Worm (Caenorhabditis elegans): ENCODE measurements around the gene nhr-95.
A peak's percentile ranks its signal among the peaks of the same experiment; 100 is the strongest.

nhr-95 gene

ce11 chrV:19059873-19060272 lies 22.6 kb downstream of the nhr-95 start, which contains the start of gene twk-46:
twk-46 (plus strand) TSS chrV:19060173.
- TF ChIP-seq snu-23 (GFP tag; optimal IDR thresholded peaks at IDR 0.05) = no peak
- TF ChIP-seq rnt-1 (tag; optimal IDR thresholded peaks at IDR 0.05) = no peak
- no peak for TF ChIP-seq C34B4.2 (tag; optimal IDR thresholded peaks at IDR 0.05)
- no peak for TF ChIP-seq hlh-17 (GFP tag; optimal IDR thresholded peaks at IDR 0.05; ENCODE audit: borderline replicate concordance)
- TF ChIP-seq sptf-1 (tag; optimal IDR thresholded peaks at IDR 0.05) = no peak
- no peak for TF ChIP-seq aly-2 (tag; optimal IDR thresholded peaks at IDR 0.05)
- TF ChIP-seq nhr-90 (tag; optimal IDR thresholded peaks at IDR 0.05; ENCODE audit: poor library complexity) = no peak
- no peak for TF ChIP-seq ces-1 (GFP tag; optimal IDR thresholded peaks at IDR 0.05)
- TF ChIP-seq ceh-82 (tag; optimal IDR thresholded peaks at IDR 0.05) = no peak
- no peak for TF ChIP-seq nhr-12 (tag; optimal IDR thresholded peaks at IDR 0.05)
- TF ChIP-seq ceh-88 (GFP tag; IDR thresholded peaks at IDR 0.05) = no peak
- TF ChIP-seq fkh-10 (GFP tag; optimal IDR thresholded peaks at IDR 0.05) = no peak
- TF ChIP-seq nhr-85 (tag) = no peak
- TF ChIP-seq C16A3.4 (tag; optimal IDR thresholded peaks at IDR 0.05) = no peak
- TF ChIP-seq xbp-1 (tag; optimal IDR thresholded peaks at IDR 0.05) = no peak
- TF ChIP-seq C04F5.9 (tag; optimal IDR thresholded peaks at IDR 0.05) = no peak

ce11 chrV:19058086-19058485 lies 24.4 kb downstream of the nhr-95 start:
- TF ChIP-seq tlp-1 (tag; optimal IDR thresholded peaks at IDR 0.05) (no peak), lin-39 (tag; optimal IDR thresholded peaks at IDR 0.05) (no peak), lin-15B (tag; optimal IDR thresholded peaks at IDR 0.05) (no peak), aha-1 (tag; optimal IDR thresholded peaks at IDR 0.05) (no peak), efl-3 (GFP tag; optimal IDR thresholded peaks at IDR 0.05) (no peak), elt-2 (tag; optimal IDR thresholded peaks at IDR 0.05) (no peak), unc-130 (tag; optimal IDR thresholded peaks at IDR 0.05) (no peak), vab-15 (tag; optimal IDR thresholded peaks at IDR 0.05) (no peak)

ce11 chrV:19057602-19058001 lies 24.8 kb downstream of the nhr-95 start:
- no peak for TF ChIP-seq efl-3 (GFP tag; optimal IDR thresholded peaks at IDR 0.05)
- no peak for TF ChIP-seq efl-1 (optimal IDR thresholded peaks at IDR 0.05)
- TF ChIP-seq efl-1 (GFP tag; optimal IDR thresholded peaks at IDR 0.05 in 1 of 2) = peak in 1 of 2 experiments; percentile 61

- TF ChIP-seq blmp-1 (tag; optimal IDR thresholded peaks at IDR 0.05) (no peak), nhr-90 (tag; optimal IDR thresholded peaks at IDR 0.05; ENCODE audit: poor library complexity) (peak; percentile 14), nhr-71 (tag; optimal IDR thresholded peaks at IDR 0.05) (peak; percentile 10), lin-35 (GFP tag; optimal IDR thresholded peaks at IDR 0.05) (peak in 1 of 2 experiments; percentile 22), jun-1 (tag; optimal IDR thresholded peaks at IDR 0.05) (peak; percentile 22), rnt-1 (tag; optimal IDR thresholded peaks at IDR 0.05) (no peak), egl-13 (tag; optimal IDR thresholded peaks at IDR 0.05) (no peak), ets-5 (GFP tag; IDR thresholded peaks at IDR 0.05) (no peak), nhr-20 (tag; optimal IDR thresholded peaks at IDR 0.05) (peak; percentile 5), nhr-28 (tag; optimal IDR thresholded peaks at IDR 0.05) (no peak), unc-30 (tag; optimal IDR thresholded peaks at IDR 0.05) (no peak), hpl-2 (GFP tag; optimal IDR thresholded peaks at IDR 0.05) (peak; percentile 48), irx-1 (tag; optimal IDR thresholded peaks at IDR 0.05) (no peak), lin-15B (tag; optimal IDR thresholded peaks at IDR 0.05) (no peak), efl-1 (optimal IDR thresholded peaks at IDR 0.05) (no peak), efl-1 (GFP tag; optimal IDR thresholded peaks at IDR 0.05 in 1 of 2) (peak in 1 of 2 experiments; percentile 56), ceh-63 (GFP tag; optimal IDR thresholded peaks at IDR 0.05) (no peak), ama-1 (optimal IDR thresholded peaks at IDR 0.05) (no peak), pax-3 (tag; optimal IDR thresholded peaks at IDR 0.05) (peak; percentile 33), elt-2 (tag; optimal IDR thresholded peaks at IDR 0.05) (peak; percentile 96)
Observed at ce11 chrV:19053281-19053680, 29.2 kb downstream of the nhr-95 start.
